Fruit fly (Drosophila melanogaster): ENCODE measurements around the gene NSD.

The NSD gene

dm6 chr3R:27946555-27947204 is 9.0 kb upstream of the NSD start:
- TF ChIP-seq Myc (optimal IDR thresholded peaks at IDR 0.05) (no peak), h (optimal IDR thresholded peaks at IDR 0.05) (no peak), ttk (optimal IDR thresholded peaks at IDR 0.05) (no peak)

dm6 chr3R:27945398-27945797 is 7.7 kb upstream of the NSD start:
- TF ChIP-seq ttk (optimal IDR thresholded peaks at IDR 0.05): no peak
- no peak for TF ChIP-seq Sin3A (optimal IDR thresholded peaks at IDR 0.05)
- TF ChIP-seq insv (optimal IDR thresholded peaks at IDR 0.05): no peak
- TF ChIP-seq psq (optimal IDR thresholded peaks at IDR 0.05): no peak
- TF ChIP-seq h (optimal IDR thresholded peaks at IDR 0.05): no peak
- no peak for TF ChIP-seq Myc (optimal IDR thresholded peaks at IDR 0.05)

dm6 chr3R:27931461-27931860 is 6.2 kb downstream of the NSD start:
- no peak for TF ChIP-seq h (optimal IDR thresholded peaks at IDR 0.05)
- TF ChIP-seq ttk (optimal IDR thresholded peaks at IDR 0.05): no peak
- no peak for TF ChIP-seq insv (optimal IDR thresholded peaks at IDR 0.05)
- no peak for TF ChIP-seq psq (optimal IDR thresholded peaks at IDR 0.05)
- no peak for TF ChIP-seq Myc (optimal IDR thresholded peaks at IDR 0.05)
- no peak for TF ChIP-seq Sin3A (optimal IDR thresholded peaks at IDR 0.05)

- TF ChIP-seq psq (optimal IDR thresholded peaks at IDR 0.05) (no peak), Myc (optimal IDR thresholded peaks at IDR 0.05) (no peak), ttk (optimal IDR thresholded peaks at IDR 0.05) (no peak), h (optimal IDR thresholded peaks at IDR 0.05) (no peak), Sin3A (optimal IDR thresholded peaks at IDR 0.05) (no peak), insv (optimal IDR thresholded peaks at IDR 0.05) (no peak)
Measured at dm6 chr3R:27928984-27929924, 8.4 kb downstream of the NSD start.

- TF ChIP-seq insv (optimal IDR thresholded peaks at IDR 0.05): no peak
- TF ChIP-seq Myc (optimal IDR thresholded peaks at IDR 0.05): no peak
- no peak for TF ChIP-seq ttk (optimal IDR thresholded peaks at IDR 0.05)
- TF ChIP-seq h (optimal IDR thresholded peaks at IDR 0.05): no peak
- no peak for TF ChIP-seq Sin3A (optimal IDR thresholded peaks at IDR 0.05)
- TF ChIP-seq psq (optimal IDR thresholded peaks at IDR 0.05): no peak
Measured at dm6 chr3R:27928140-27928539, 9.5 kb downstream of the NSD start, which contains the start of gene nenya. Gene nenya (minus strand): TSS chr3R:27928174.

dm6 chr3R:27926738-27927215 is 10.9 kb downstream of the NSD start:
- no peak for TF ChIP-seq psq (optimal IDR thresholded peaks at IDR 0.05)
- no peak for TF ChIP-seq ttk (optimal IDR thresholded peaks at IDR 0.05)
- TF ChIP-seq insv (optimal IDR thresholded peaks at IDR 0.05): no peak
- no peak for TF ChIP-seq Myc (optimal IDR thresholded peaks at IDR 0.05)
- no peak for TF ChIP-seq Sin3A (optimal IDR thresholded peaks at IDR 0.05)
- no peak for TF ChIP-seq h (optimal IDR thresholded peaks at IDR 0.05)

dm6 chr3R:27925971-27926533 is 11.6 kb downstream of the NSD start:
- TF ChIP-seq Myc (optimal IDR thresholded peaks at IDR 0.05) (no peak), h (optimal IDR thresholded peaks at IDR 0.05) (no peak), psq (optimal IDR thresholded peaks at IDR 0.05) (no peak), insv (optimal IDR thresholded peaks at IDR 0.05) (no peak), Sin3A (optimal IDR thresholded peaks at IDR 0.05) (no peak)

dm6 chr3R:27925000-27925970 is 12.4 kb downstream of the NSD start, which contains the start of gene mino:
Gene mino (plus strand): TSS chr3R:27925191.
- TF ChIP-seq psq (optimal IDR thresholded peaks at IDR 0.05): no peak
- no peak for TF ChIP-seq Sin3A (optimal IDR thresholded peaks at IDR 0.05)
- no peak for TF ChIP-seq ttk (optimal IDR thresholded peaks at IDR 0.05)
- TF ChIP-seq h (optimal IDR thresholded peaks at IDR 0.05): no peak
- no peak for TF ChIP-seq insv (optimal IDR thresholded peaks at IDR 0.05)
- TF ChIP-seq Myc (optimal IDR thresholded peaks at IDR 0.05): no peak

dm6 chr3R:27922673-27923175 is 14.9 kb downstream of the NSD start, which contains the start of gene RpL4:
Gene RpL4 (plus strand): TSS chr3R:27922821.
- TF ChIP-seq Myc (optimal IDR thresholded peaks at IDR 0.05) (no peak), Sin3A (optimal IDR thresholded peaks at IDR 0.05) (no peak), ttk (optimal IDR thresholded peaks at IDR 0.05) (no peak), h (optimal IDR thresholded peaks at IDR 0.05) (no peak), psq (optimal IDR thresholded peaks at IDR 0.05) (no peak), insv (optimal IDR thresholded peaks at IDR 0.05) (no peak)

dm6 chr3R:27921982-27922672 is 15.5 kb downstream of the NSD start, which contains the start of gene BCAS2:
Gene BCAS2 (minus strand): TSS chr3R:27922356.
- TF ChIP-seq insv (optimal IDR thresholded peaks at IDR 0.05): no peak
- TF ChIP-seq Myc (optimal IDR thresholded peaks at IDR 0.05): no peak
- TF ChIP-seq psq (optimal IDR thresholded peaks at IDR 0.05): no peak
- no peak for TF ChIP-seq Sin3A (optimal IDR thresholded peaks at IDR 0.05)
- TF ChIP-seq h (optimal IDR thresholded peaks at IDR 0.05): no peak
- TF ChIP-seq ttk (optimal IDR thresholded peaks at IDR 0.05): no peak

All from Kc167 (cell line).